Fruit fly (Drosophila melanogaster): Measurements from ENCODE around the gene CG11693.

The CG11693 gene

DNA sequence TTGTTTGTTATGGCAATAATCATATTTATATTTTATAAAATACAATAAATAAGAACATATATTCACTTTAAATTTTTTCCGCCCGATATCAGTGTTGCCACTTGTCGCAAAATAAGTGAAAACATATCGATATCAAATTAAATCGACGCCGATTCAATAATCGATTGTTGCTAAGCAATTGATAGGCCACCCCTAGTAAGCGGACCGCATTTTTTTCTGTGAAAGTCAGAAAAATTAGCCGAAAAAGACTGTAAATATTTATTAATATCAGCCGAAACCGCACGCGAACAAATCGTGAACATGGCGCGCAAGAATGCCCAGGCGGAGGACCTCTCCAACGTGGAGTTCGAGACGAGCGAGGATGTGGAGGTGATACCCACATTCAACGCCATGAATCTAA, 2.5 kb upstream of the CG11693 start, which contains the start of gene CG7483 (continued):
- TF ChIP-seq tap (tag; optimal IDR thresholded peaks at IDR 0.05) (no peak), CG4617 (GFP tag; optimal IDR thresholded peaks at IDR 0.05; ENCODE audit: borderline replicate concordance) (peak; percentile 46), CG1024 (GFP tag; IDR thresholded peaks at IDR 0.05) (no peak), sug (tag; optimal IDR thresholded peaks at IDR 0.05) (peak; percentile 19), CG3281 (GFP tag; optimal IDR thresholded peaks at IDR 0.05) (no peak), knrl (GFP tag; IDR thresholded peaks at IDR 0.05; ENCODE audit: partially characterized antibody) (peak; percentile 78), nom (GFP tag; optimal IDR thresholded peaks at IDR 0.05) (no peak), CG33557 (GFP tag; optimal IDR thresholded peaks at IDR 0.05) (peak; percentile 7), az2 (GFP tag; optimal IDR thresholded peaks at IDR 0.05) (no peak), CG17328 (GFP tag; IDR thresholded peaks at IDR 0.05) (no peak), gfzf (GFP tag; optimal IDR thresholded peaks at IDR 0.05) (peak; percentile 30), Sox100B (GFP tag; optimal IDR thresholded peaks at IDR 0.05) (no peak), jigr1 (GFP tag; IDR thresholded peaks at IDR 0.05) (no peak), HLH54F (GFP tag; optimal IDR thresholded peaks at IDR 0.05) (no peak), CG2120 (GFP tag; optimal IDR thresholded peaks at IDR 0.05) (no peak), H15 (GFP tag; IDR thresholded peaks at IDR 0.05) (no peak), CG10565 (GFP tag; optimal IDR thresholded peaks at IDR 0.05) (no peak), CG42726 (GFP tag; IDR thresholded peaks at IDR 0.05; ENCODE audit: partially characterized antibody) (0 out of 2 replicates have a peak, but pooled peaks have one; percentile 39), Scr (GFP tag; IDR thresholded peaks at IDR 0.05; ENCODE audit: partially characterized antibody) (peak; percentile 81), Hr51 (GFP tag; optimal IDR thresholded peaks at IDR 0.05) (no peak), CG4820 (GFP tag; optimal IDR thresholded peaks at IDR 0.05) (no peak), ems (GFP tag; optimal IDR thresholded peaks at IDR 0.05) (no peak), CG34224 (GFP tag; IDR thresholded peaks at IDR 0.05; ENCODE audit: partially characterized antibody) (peak; percentile 94), CG1647 (GFP tag; optimal IDR thresholded peaks at IDR 0.05) (no peak), CkIIα-i1 (GFP tag; IDR thresholded peaks at IDR 0.05) (no peak), tll (GFP tag; optimal IDR thresholded peaks at IDR 0.05) (peak in 1 of 2 experiments; percentile 18), CG8359 (GFP tag; optimal IDR thresholded peaks at IDR 0.05; ENCODE audit: borderline replicate concordance) (no peak), MESR4 (GFP tag; optimal IDR thresholded peaks at IDR 0.05) (peak; percentile 93), CG18764 (GFP tag; optimal IDR thresholded peaks at IDR 0.05) (no peak), inv (GFP tag; IDR thresholded peaks at IDR 0.05; ENCODE audit: partially characterized antibody) (peak; percentile 59), CG16815 (GFP tag; optimal IDR thresholded peaks at IDR 0.05) (no peak), CG4424 (GFP tag; optimal IDR thresholded peaks at IDR 0.05) (no peak), Doc3 (GFP tag; IDR thresholded peaks at IDR 0.05; ENCODE audit: partially characterized antibody) (peak; percentile 77), Stat92E (GFP tag; optimal IDR thresholded peaks at IDR 0.05) (peak in 1 of 3 experiments; percentile 43), CG15514 (GFP tag; optimal IDR thresholded peaks at IDR 0.05) (peak; percentile 39), fd3F (GFP tag; optimal IDR thresholded peaks at IDR 0.05) (no peak), CG18619 (GFP tag; optimal IDR thresholded peaks at IDR 0.05) (no peak), CG12219 (GFP tag; optimal IDR thresholded peaks at IDR 0.05) (no peak), bsh (GFP tag; optimal IDR thresholded peaks at IDR 0.05) (no peak), Dfd (GFP tag; optimal IDR thresholded peaks at IDR 0.05) (no peak), Bdp1 (GFP tag; optimal IDR thresholded peaks at IDR 0.05) (no peak), CG6175 (GFP tag; IDR thresholded peaks at IDR 0.05) (no peak), Optix (GFP tag; IDR thresholded peaks at IDR 0.05) (no peak), stwl (tag; optimal IDR thresholded peaks at IDR 0.05) (peak; percentile 30), CG11504 (tag; optimal IDR thresholded peaks at IDR 0.05) (peak; percentile 86), Ets97D (GFP tag; optimal IDR thresholded peaks at IDR 0.05) (peak; percentile 20), MBD-R2 (GFP tag; IDR thresholded peaks at IDR 0.05) (peak; percentile 62), CG31224 (GFP tag; IDR thresholded peaks at IDR 0.05) (no peak), Sin3A (optimal IDR thresholded peaks at IDR 0.05) (peak; percentile 34)

Data from whole organism, embryonic.